Fruit fly (Drosophila melanogaster) Kc167 (cell line): Measurements from ENCODE around the gene Klp31E.

Experiments used
- Myc ChIP-seq: fragments of >200 bp; optimal IDR thresholded peaks from 2 replicates; lab custom pipeline; 2017; ENCODE audit warnings: missing external identifiers
- h ChIP-seq: fragments of >200 bp; optimal IDR thresholded peaks from 3 replicates; lab custom pipeline; 2018; ENCODE audit warnings: missing external identifiers
- insv ChIP-seq: fragments of >200 bp; optimal IDR thresholded peaks from 3 replicates; lab custom pipeline; 2018; ENCODE audit warnings: missing external identifiers
- psq ChIP-seq: fragments of >200 bp; optimal IDR thresholded peaks from 2 replicates; lab custom pipeline; 2017; ENCODE audit warnings: missing external identifiers
- ttk ChIP-seq: sonication (Bioruptor generic); optimal IDR thresholded peaks from 2 replicates; lab custom pipeline; 2017; ENCODE audit warnings: missing external identifiers

DNA sequence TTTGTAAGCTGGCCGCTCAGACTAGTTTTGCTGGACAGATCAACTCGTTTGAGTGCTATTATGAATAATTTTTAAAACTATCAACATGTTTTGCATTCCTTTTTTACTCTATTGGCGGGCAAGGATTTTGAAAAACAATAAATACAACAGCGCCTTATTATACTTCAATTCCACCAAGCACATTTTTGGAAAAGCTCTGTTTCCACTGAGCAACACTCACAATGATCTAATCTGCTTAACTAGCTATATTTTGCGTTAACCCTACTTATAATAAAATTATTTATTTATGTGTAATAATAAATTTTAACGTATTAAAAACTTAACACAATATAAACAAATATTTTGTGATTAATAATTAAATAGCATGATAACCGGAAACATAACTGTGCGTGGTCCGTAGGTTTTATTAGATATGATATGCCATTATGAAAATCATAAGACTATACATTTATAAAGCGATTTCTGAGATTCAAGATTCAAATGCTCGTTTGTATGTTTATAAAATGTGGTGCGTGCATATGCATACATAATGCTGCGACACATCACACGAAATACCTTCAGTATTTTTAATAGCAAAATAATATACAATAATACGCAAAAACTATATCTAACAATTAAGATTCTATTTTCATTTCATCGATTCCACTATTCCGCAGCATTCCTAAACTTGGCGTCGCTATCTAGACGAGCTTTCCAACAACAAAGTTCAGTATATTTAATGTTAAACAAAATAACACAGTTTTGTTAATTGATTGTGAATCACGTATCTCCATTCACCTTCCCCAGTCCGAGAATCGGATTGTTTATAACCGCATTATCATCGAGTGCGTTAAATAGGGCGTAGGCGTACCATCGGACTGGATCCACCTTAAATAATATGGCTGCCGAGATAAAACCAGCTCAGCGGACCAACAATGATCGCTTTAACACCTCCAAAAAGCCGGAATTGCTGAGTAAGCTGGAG, 9.1 kb downstream of the Klp31E start, which contains the start of the genes pie and Wdfy2:
- no peak for TF ChIP-seq ttk (lab: Kevin White, UChicago)
- no peak for TF ChIP-seq h
- TF ChIP-seq Myc, result no peak
- no peak for TF ChIP-seq psq (lab: Kevin White, UChicago)
- no peak for TF ChIP-seq insv (lab: Kevin White, UChicago)
